Fruit fly (Drosophila melanogaster): ENCODE data around the gene CG14851.

The CG14851 gene

dm6 chr3R:14567329-14567728 is 5.2 kb downstream of the CG14851 start, which contains the start of gene CG31313:
Gene CG31313 (minus strand): TSS chr3R:14567429.
- TF ChIP-seq Eip78C (GFP tag): peak; percentile 23
- TF ChIP-seq CG11762 (GFP tag; optimal IDR thresholded peaks at IDR 0.05; ENCODE audit: insufficient read depth): no peak
- TF ChIP-seq vri (GFP tag; optimal IDR thresholded peaks at IDR 0.05): peak; percentile 3

dm6 chr3R:14567796-14568195 is 5.7 kb downstream of the CG14851 start:
- TF ChIP-seq Gug (GFP tag; IDR thresholded peaks at IDR 0.05): no peak

dm6 chr3R:14568501-14569137 is 6.5 kb downstream of the CG14851 start, which contains the start of gene CG8066:
Gene CG8066 (minus strand): TSS chr3R:14568847.
- TF ChIP-seq Eip75B (GFP tag; optimal IDR thresholded peaks at IDR 0.05): no peak
- TF ChIP-seq net (GFP tag; optimal IDR thresholded peaks at IDR 0.05): peak; percentile 11
- TF ChIP-seq topi (GFP tag; optimal IDR thresholded peaks at IDR 0.05): no peak
- TF ChIP-seq Met (GFP tag; optimal IDR thresholded peaks at IDR 0.05): no peak
- peak; percentile 48 for TF ChIP-seq achi (GFP tag; optimal IDR thresholded peaks at IDR 0.05)
- TF ChIP-seq cyc (GFP tag; optimal IDR thresholded peaks at IDR 0.05): no peak
- no peak for TF ChIP-seq Ets21C (GFP tag; optimal IDR thresholded peaks at IDR 0.05)
- no peak for TF ChIP-seq CG6808 (GFP tag; optimal IDR thresholded peaks at IDR 0.05)
- no peak for TF ChIP-seq fd85E (GFP tag; optimal IDR thresholded peaks at IDR 0.05)
- peak; percentile 39; the same call in 1 of the 2 replicates for TF ChIP-seq CG15336 (GFP tag; IDR thresholded peaks at IDR 0.05)
- peak; percentile 9 for TF ChIP-seq CG3919 (GFP tag; optimal IDR thresholded peaks at IDR 0.05)
- TF ChIP-seq ss (GFP tag; optimal IDR thresholded peaks at IDR 0.05): peak in 1 of 2 experiments; percentile 7
- peak; percentile 72 for TF ChIP-seq svp (GFP tag)
- peak; percentile 20 for TF ChIP-seq Hr4 (GFP tag; optimal IDR thresholded peaks at IDR 0.05)
- TF ChIP-seq CG8632 (GFP tag; optimal IDR thresholded peaks at IDR 0.05): no peak
- no peak for TF ChIP-seq fd59A (GFP tag; optimal IDR thresholded peaks at IDR 0.05)
- no peak for TF ChIP-seq CG10669 (GFP tag; optimal IDR thresholded peaks at IDR 0.05)
- no peak for TF ChIP-seq Lpt (GFP tag; optimal IDR thresholded peaks at IDR 0.05)
- no peak for TF ChIP-seq Smox (GFP tag; optimal IDR thresholded peaks at IDR 0.05)
- TF ChIP-seq Eip78C (GFP tag): peak; percentile 71
- no peak for TF ChIP-seq Eip93F (GFP tag; optimal IDR thresholded peaks at IDR 0.05)
- TF ChIP-seq Sox14 (GFP tag; optimal IDR thresholded peaks at IDR 0.05): no peak
- TF ChIP-seq dsx (GFP tag; optimal IDR thresholded peaks at IDR 0.05; ENCODE audit: poor library complexity, severe bottlenecking): no peak
- 0 out of 3 replicates have a peak, but pooled peaks have one; percentile 10 for TF ChIP-seq CG6163 (GFP tag; IDR thresholded peaks at IDR 0.05)
- TF ChIP-seq salr (GFP tag; optimal IDR thresholded peaks at IDR 0.05): no peak
- TF ChIP-seq acj6 (GFP tag; optimal IDR thresholded peaks at IDR 0.05): peak; percentile 1
- TF ChIP-seq CG8319 (GFP tag; optimal IDR thresholded peaks at IDR 0.05): no peak
- no peak for TF ChIP-seq eg (GFP tag; IDR thresholded peaks at IDR 0.05)
- peak; percentile 22 for TF ChIP-seq vri (GFP tag; optimal IDR thresholded peaks at IDR 0.05)
- TF ChIP-seq fkh (GFP tag; optimal IDR thresholded peaks at IDR 0.05): peak; percentile 93
- TF ChIP-seq CG10631 (GFP tag; optimal IDR thresholded peaks at IDR 0.05): peak; percentile 1
- no peak for TF ChIP-seq CG16779 (tag; optimal IDR thresholded peaks at IDR 0.05)
- no peak for TF ChIP-seq CG1621 (tag; optimal IDR thresholded peaks at IDR 0.05)
- peak; percentile 9 for TF ChIP-seq CG34406 (GFP tag; optimal IDR thresholded peaks at IDR 0.05)
- peak; percentile 48; the same call in 2 of the 3 replicates for TF ChIP-seq CG8119 (GFP tag; IDR thresholded peaks at IDR 0.05)
- TF ChIP-seq dac (GFP tag; optimal IDR thresholded peaks at IDR 0.05): no peak
- TF ChIP-seq Sox102F (GFP tag; optimal IDR thresholded peaks at IDR 0.05): peak; percentile 12
- TF ChIP-seq CG6792 (GFP tag; optimal IDR thresholded peaks at IDR 0.05): no peak
- TF ChIP-seq Sox15 (GFP tag; optimal IDR thresholded peaks at IDR 0.05): no peak
- peak; percentile 21 for TF ChIP-seq CG32006 (GFP tag; optimal IDR thresholded peaks at IDR 0.05)
